Worm (Caenorhabditis elegans) whole organism, mixed stage, embryonic: ENCODE measurements around the gene wrm-1.

Source experiments
- M03D4.4 ChIP-seq: sonication (generic microtip); optimal IDR thresholded peaks from 2 replicates; lab custom pipeline; 2017; ENCODE audit warnings: mild to moderate bottlenecking, missing genetic modification characterization, missing compliant biosample characterization
- bed-3 ChIP-seq: fragments of 200-800 bp; sonication (Bioruptor generic); optimal IDR thresholded peaks from 3 replicates; lab custom pipeline; 2018; ENCODE audit warnings: mild to moderate bottlenecking, missing genetic modification characterization, moderate library complexity, missing compliant biosample characterization
- blmp-1 ChIP-seq: fragments of 150-350 bp; optimal IDR thresholded peaks from 2 replicates; lab custom pipeline; 2014; ENCODE audit warnings: missing biosample characterization, missing genetic modification characterization
- ceh-39 ChIP-seq: fragments of 150-350 bp; optimal IDR thresholded peaks from 2 replicates; lab custom pipeline; 2014; ENCODE audit warnings: missing biosample characterization, missing genetic modification characterization
- ceh-43 ChIP-seq: fragments of 200-800 bp; sonication (Bioruptor generic); optimal IDR thresholded peaks from 2 replicates; lab custom pipeline; 2018; ENCODE audit warnings: mild to moderate bottlenecking, missing genetic modification characterization, moderate library complexity, missing compliant biosample characterization
- ceh-83 ChIP-seq: fragments of 200-800 bp; sonication (Bioruptor generic); optimal IDR thresholded peaks from 2 replicates; lab custom pipeline; 2018; ENCODE audit warnings: mild to moderate bottlenecking, missing genetic modification characterization, missing compliant biosample characterization
- ces-1 ChIP-seq: fragments of 150-350 bp; optimal IDR thresholded peaks from 2 replicates; lab custom pipeline; 2014; ENCODE audit warnings: missing biosample characterization, missing genetic modification reagents, missing genetic modification characterization
- cnd-1 ChIP-seq: fragments of 200-800 bp; sonication (Bioruptor generic); optimal IDR thresholded peaks from 2 replicates; lab custom pipeline; 2018; ENCODE audit warnings: mild to moderate bottlenecking, missing genetic modification characterization, missing compliant biosample characterization
- drap-1 ChIP-seq: fragments of 200-800 bp; sonication (Bioruptor generic); optimal IDR thresholded peaks from 3 replicates; lab custom pipeline; 2018; ENCODE audit warnings: mild to moderate bottlenecking, missing genetic modification characterization, missing compliant biosample characterization
- elt-1 ChIP-seq: sonication (generic microtip); optimal IDR thresholded peaks from 2 replicates; lab custom pipeline; 2017; ENCODE audit warnings: missing genetic modification characterization, mild to moderate bottlenecking, missing compliant biosample characterization, antibody characterized with exemption, moderate library complexity, borderline replicate concordance; ENCODE audit not compliant: insufficient read depth
- elt-3 ChIP-seq: fragments of 150-350 bp; optimal IDR thresholded peaks from 2 replicates; lab custom pipeline; 2014; ENCODE audit warnings: missing biosample characterization, missing genetic modification characterization
- flh-1 ChIP-seq: fragments of 200-800 bp; sonication (Bioruptor generic); optimal IDR thresholded peaks from 2 replicates; lab custom pipeline; 2018; ENCODE audit warnings: mild to moderate bottlenecking, missing genetic modification characterization, moderate library complexity, missing compliant biosample characterization
- ham-2 ChIP-seq: fragments of 200-800 bp; sonication (Bioruptor generic); optimal IDR thresholded peaks from 2 replicates; lab custom pipeline; 2018; ENCODE audit warnings: mild to moderate bottlenecking, missing genetic modification characterization, missing compliant biosample characterization
- hlh-1 ChIP-seq: fragments of 150-350 bp; optimal IDR thresholded peaks from 2 replicates; lab custom pipeline; 2014; ENCODE audit warnings: missing biosample characterization, missing genetic modification reagents, missing genetic modification characterization
- lin-13 ChIP-seq: fragments of 150-350 bp; optimal IDR thresholded peaks from 2 replicates; lab custom pipeline; 2014; ENCODE audit warnings: missing biosample characterization, missing genetic modification characterization
- lin-32 ChIP-seq: fragments of 200-800 bp; sonication (Bioruptor generic); optimal IDR thresholded peaks from 2 replicates; lab custom pipeline; 2018; ENCODE audit warnings: mild to moderate bottlenecking, missing genetic modification characterization, missing compliant biosample characterization
- lsy-2 ChIP-seq: fragments of 150-350 bp; optimal IDR thresholded peaks from 2 replicates; lab custom pipeline; 2014; ENCODE audit warnings: missing biosample characterization, missing genetic modification characterization
- mab-5 ChIP-seq: fragments of 150-350 bp; optimal IDR thresholded peaks from 2 replicates; lab custom pipeline; 2014; ENCODE audit warnings: missing biosample characterization, missing genetic modification characterization
- mep-1 ChIP-seq: fragments of 150-350 bp; optimal IDR thresholded peaks from 2 replicates; lab custom pipeline; 2017; ENCODE audit warnings: missing biosample characterization, missing genetic modification reagents, missing genetic modification characterization, inconsistent platforms
- mls-2 ChIP-seq: sonication (generic microtip); optimal IDR thresholded peaks from 2 replicates; lab custom pipeline; 2016; ENCODE audit warnings: mild to moderate bottlenecking, missing genetic modification characterization, moderate library complexity, missing compliant biosample characterization
- nhr-12 ChIP-seq: fragments of 150-350 bp; optimal IDR thresholded peaks from 2 replicates; lab custom pipeline; 2014; ENCODE audit warnings: missing biosample characterization, missing genetic modification characterization
- nhr-2 ChIP-seq: fragments of 150-350 bp; optimal IDR thresholded peaks from 2 replicates; lab custom pipeline; 2014; ENCODE audit warnings: missing biosample characterization, missing genetic modification characterization
- nhr-237 ChIP-seq: fragments of 150-350 bp; optimal IDR thresholded peaks from 2 replicates; lab custom pipeline; 2014; ENCODE audit warnings: missing biosample characterization, missing genetic modification characterization
- nhr-28 ChIP-seq: fragments of 150-350 bp; optimal IDR thresholded peaks from 2 replicates; lab custom pipeline; 2014; ENCODE audit warnings: missing biosample characterization, missing genetic modification characterization
- nhr-76 ChIP-seq: sonication (generic microtip); optimal IDR thresholded peaks from 2 replicates; lab custom pipeline; 2017; ENCODE audit warnings: missing biosample characterization, missing genetic modification characterization
- pha-4 ChIP-seq: fragments of 150-350 bp; optimal IDR thresholded peaks from 2 replicates; lab custom pipeline; 2018; ENCODE audit warnings: missing biosample characterization, missing genetic modification reagents, missing genetic modification characterization
- sem-2 ChIP-seq: fragments of 200-800 bp; sonication (Bioruptor generic); optimal IDR thresholded peaks from 2 replicates; lab custom pipeline; 2018; ENCODE audit warnings: mild to moderate bottlenecking, missing genetic modification characterization, missing compliant biosample characterization
- snpc-4 ChIP-seq: fragments of 150-350 bp; optimal IDR thresholded peaks from 2 replicates; lab custom pipeline; 2014; ENCODE audit warnings: missing biosample characterization, missing genetic modification characterization
- sptf-1 ChIP-seq: sonication (generic microtip); optimal IDR thresholded peaks from 2 replicates; lab custom pipeline; 2017; ENCODE audit warnings: mild to moderate bottlenecking, missing genetic modification characterization, moderate library complexity, missing compliant biosample characterization
- tbx-8 ChIP-seq: fragments of 200-800 bp; sonication (Bioruptor generic); optimal IDR thresholded peaks from 2 replicates; lab custom pipeline; 2018; ENCODE audit warnings: mild to moderate bottlenecking, missing genetic modification characterization, moderate library complexity, missing compliant biosample characterization
- unc-120 ChIP-seq: sonication (generic microtip); optimal IDR thresholded peaks from 2 replicates; lab custom pipeline; 2017; ENCODE audit warnings: missing genetic modification characterization, missing compliant biosample characterization; ENCODE audit not compliant: poor library complexity, severe bottlenecking
- unc-39 ChIP-seq: fragments of 150-350 bp; optimal IDR thresholded peaks from 2 replicates; lab custom pipeline; 2014; ENCODE audit warnings: missing biosample characterization, missing genetic modification characterization
- unc-62 ChIP-seq: fragments of 150-350 bp; optimal IDR thresholded peaks from 2 replicates; lab custom pipeline; 2014; ENCODE audit warnings: missing biosample characterization, missing genetic modification reagents, missing genetic modification characterization
- zip-8 ChIP-seq: fragments of 150-350 bp; optimal IDR thresholded peaks from 2 replicates; lab custom pipeline; 2014; ENCODE audit warnings: missing biosample characterization, missing genetic modification characterization
- ztf-11 ChIP-seq: fragments of 150-350 bp; optimal IDR thresholded peaks from 2 replicates; lab custom pipeline; 2014; ENCODE audit warnings: missing biosample characterization, missing genetic modification characterization

Gene wrm-1

ce11 chrIII:5711881-5712643 is 10.6 kb upstream of the wrm-1 start:
- TF ChIP-seq ces-1 (GFP tag; lab: Kevin White, UChicago) (no peak), unc-120 (tag; lab: Kevin White, UChicago) (no peak), mep-1 (no peak), lsy-2 (no peak), ceh-43 (GFP tag; lab: Kevin White, UChicago) (no peak), lin-32 (GFP tag; lab: Kevin White, UChicago) (no peak), nhr-12 (tag; lab: Kevin White, UChicago) (no peak), lin-13 (tag; lab: Kevin White, UChicago) (no peak)
- TF ChIP-seq, all 35 proteins: peak for 0

- TF ChIP-seq elt-3 (tag; lab: Kevin White, UChicago) (no peak), nhr-12 (tag; lab: Kevin White, UChicago) (no peak), unc-120 (tag; lab: Kevin White, UChicago) (no peak), mab-5 (tag; lab: Kevin White, UChicago) (no peak), unc-39 (tag; lab: Kevin White, UChicago) (no peak), bed-3 (no peak), unc-62 (GFP tag; lab: Kevin White, UChicago) (no peak), nhr-237 (tag; lab: Kevin White, UChicago) (no peak)
- TF ChIP-seq, all 35 proteins: peak for 0
Measured at ce11 chrIII:5714230-5714983, 8.2 kb upstream of the wrm-1 start, which contains the start of gene arf-1. Gene arf-1, plus strand, starts transcription at chrIII:5714886.

ce11 chrIII:5714984-5715454 is 7.6 kb upstream of the wrm-1 start:
- TF ChIP-seq ham-2 (GFP tag; lab: Kevin White, UChicago) (no peak), snpc-4 (tag; lab: Kevin White, UChicago) (no peak), mab-5 (tag; lab: Kevin White, UChicago) (no peak), zip-8 (tag; lab: Kevin White, UChicago) (no peak), sem-2 (no peak), unc-120 (tag; lab: Kevin White, UChicago) (no peak), elt-3 (tag; lab: Kevin White, UChicago) (no peak), ceh-43 (GFP tag; lab: Kevin White, UChicago) (no peak), sptf-1 (no peak), cnd-1 (tag; lab: Kevin White, UChicago) (no peak), bed-3 (no peak)

DNA sequence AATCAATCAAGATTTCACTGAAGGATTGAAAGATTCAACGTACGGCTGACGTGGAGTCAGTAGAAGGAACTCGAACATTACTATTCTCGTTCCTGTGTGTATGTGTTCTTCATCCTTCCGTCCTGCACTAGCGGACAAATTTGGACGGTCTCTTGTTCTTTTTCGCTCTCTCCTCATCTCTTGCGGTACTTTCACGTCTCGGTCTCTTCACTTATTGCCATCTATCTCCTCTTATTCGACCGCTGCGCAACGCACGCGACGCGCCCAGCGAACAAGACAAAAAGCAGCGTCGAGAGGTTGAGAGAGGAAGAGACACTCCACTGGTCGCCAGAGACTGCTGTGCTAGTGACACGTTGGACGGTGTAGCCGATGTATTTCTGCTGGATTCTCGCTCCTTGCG is 7.2 kb upstream of the wrm-1 start:
- TF ChIP-seq M03D4.4 (tag; lab: Kevin White, UChicago) (no peak), elt-3 (tag; lab: Kevin White, UChicago) (no peak), mep-1 (peak; percentile 88), nhr-12 (tag; lab: Kevin White, UChicago) (no peak), unc-39 (tag; lab: Kevin White, UChicago) (no peak), mab-5 (tag; lab: Kevin White, UChicago) (no peak), nhr-76 (tag; lab: Kevin White, UChicago) (no peak), bed-3 (no peak), nhr-28 (tag; lab: Kevin White, UChicago) (no peak), pha-4 (peak; percentile 78), unc-120 (tag; lab: Kevin White, UChicago) (peak; percentile 86), ztf-11 (tag; lab: Kevin White, UChicago) (peak; percentile 40), ceh-83 (GFP tag; lab: Kevin White, UChicago) (no peak), ces-1 (GFP tag; lab: Kevin White, UChicago) (peak; percentile 80), ceh-43 (GFP tag; lab: Kevin White, UChicago) (no peak), hlh-1 (tag; lab: Kevin White, UChicago) (peak; percentile 42), sem-2 (no peak), ham-2 (GFP tag; lab: Kevin White, UChicago) (peak; percentile 91), unc-62 (GFP tag; lab: Kevin White, UChicago) (peak; percentile 68), flh-1 (no peak), nhr-237 (tag; lab: Kevin White, UChicago) (peak; percentile 54), lin-13 (tag; lab: Kevin White, UChicago) (peak; percentile 50), sptf-1 (peak; percentile 30), blmp-1 (no peak), cnd-1 (tag; lab: Kevin White, UChicago) (no peak), ceh-39 (tag; lab: Kevin White, UChicago) (peak; percentile 48), elt-1 (tag; lab: Kevin White, UChicago) (peak; percentile 41), drap-1 (peak; percentile 38), nhr-2 (tag; lab: Kevin White, UChicago) (peak; percentile 3), mls-2 (peak; percentile 33), tbx-8 (GFP tag; lab: Kevin White, UChicago) (no peak), snpc-4 (tag; lab: Kevin White, UChicago) (no peak), lsy-2 (peak; percentile 53), zip-8 (tag; lab: Kevin White, UChicago) (peak; percentile 25), lin-32 (GFP tag; lab: Kevin White, UChicago) (no peak)
